Worm (Caenorhabditis elegans) whole organism, L2 larva: Measurements from ENCODE around the gene F21D9.8.

Source experiments
- C34F6.9 ChIP-seq: fragments of 150-350 bp; optimal IDR thresholded peaks from 2 replicates; lab custom pipeline; 2014; ENCODE audit warnings: missing biosample characterization, missing genetic modification characterization
- R02D3.7 ChIP-seq: fragments of 150-350 bp; optimal IDR thresholded peaks from 2 replicates; lab custom pipeline; 2014; ENCODE audit warnings: missing biosample characterization, missing genetic modification characterization
- ZK546.5 ChIP-seq: sonication (generic microtip); optimal IDR thresholded peaks from 2 replicates; lab custom pipeline; 2017; ENCODE audit warnings: missing biosample characterization, missing genetic modification characterization
- aly-2 ChIP-seq: fragments of 150-350 bp; optimal IDR thresholded peaks from 2 replicates; lab custom pipeline; 2014; ENCODE audit warnings: missing biosample characterization, missing genetic modification characterization
- ama-1 ChIP-seq: fragments of 150-350 bp; optimal IDR thresholded peaks from 2 replicates; lab custom pipeline; 2018; ENCODE audit warnings: inconsistent platforms
- blmp-1 ChIP-seq: sonication (generic microtip); optimal IDR thresholded peaks from 2 replicates; lab custom pipeline; 2017; ENCODE audit warnings: missing genetic modification characterization, mild to moderate bottlenecking, missing compliant biosample characterization, antibody characterized with exemption, moderate library complexity; ENCODE audit not compliant: insufficient read depth
- crh-2 ChIP-seq: sonication (generic microtip); optimal IDR thresholded peaks from 2 replicates; lab custom pipeline; 2017; ENCODE audit warnings: missing biosample characterization, missing genetic modification characterization
- dmd-4 ChIP-seq: sonication (generic microtip); optimal IDR thresholded peaks from 2 replicates; lab custom pipeline; 2017; ENCODE audit warnings: missing biosample characterization, missing genetic modification characterization
- elt-1 ChIP-seq: fragments of 150-350 bp; optimal IDR thresholded peaks from 2 replicates; lab custom pipeline; 2014; ENCODE audit warnings: missing biosample characterization, missing genetic modification characterization
- elt-3 ChIP-seq: sonication (generic microtip); optimal IDR thresholded peaks from 2 replicates; lab custom pipeline; 2017; ENCODE audit warnings: missing biosample characterization, missing genetic modification characterization
- fos-1 ChIP-seq: fragments of 150-350 bp; optimal IDR thresholded peaks from 2 replicates; lab custom pipeline; 2014; ENCODE audit warnings: missing biosample characterization, missing genetic modification characterization
- gmeb-1 ChIP-seq: fragments of 150-350 bp; optimal IDR thresholded peaks from 2 replicates; lab custom pipeline; 2014; ENCODE audit warnings: missing biosample characterization, missing genetic modification characterization
- lin-11 ChIP-seq: fragments of 150-350 bp; sonication (generic microtip); optimal IDR thresholded peaks from 2 replicates; lab custom pipeline; 2014; ENCODE audit warnings: missing biosample characterization, missing genetic modification characterization, inconsistent platforms, mixed read lengths
- lin-13 ChIP-seq: fragments of 150-350 bp; optimal IDR thresholded peaks from 2 replicates; lab custom pipeline; 2014; ENCODE audit warnings: missing biosample characterization, missing genetic modification reagents, missing genetic modification characterization
- lsy-2 ChIP-seq, 2 experiments: fragments of 150-350 bp in 1 of 2; sonication (generic microtip) in 1 of 2; optimal IDR thresholded peaks; 2 replicates each; lab custom pipeline; 2014 to 2017; ENCODE audit warnings: missing biosample characterization in 2 of 2, missing genetic modification characterization in 2 of 2
- mbf-1 ChIP-seq: sonication (generic microtip); optimal IDR thresholded peaks from 2 replicates; lab custom pipeline; 2017; ENCODE audit warnings: missing biosample characterization, missing genetic modification characterization
- nhr-10 ChIP-seq: sonication (generic microtip); optimal IDR thresholded peaks from 2 replicates; lab custom pipeline; 2017; ENCODE audit warnings: missing biosample characterization, missing genetic modification characterization
- nhr-129 ChIP-seq: fragments of 150-350 bp; optimal IDR thresholded peaks from 2 replicates; lab custom pipeline; 2014; ENCODE audit warnings: missing biosample characterization, missing genetic modification characterization
- nhr-21 ChIP-seq: fragments of 150-350 bp; optimal IDR thresholded peaks from 2 replicates; lab custom pipeline; 2014; ENCODE audit warnings: missing biosample characterization, missing genetic modification characterization
- nhr-237 ChIP-seq: fragments of 150-350 bp; optimal IDR thresholded peaks from 2 replicates; lab custom pipeline; 2014; ENCODE audit warnings: missing biosample characterization, missing genetic modification characterization
- nhr-25 ChIP-seq: fragments of 150-350 bp; sonication (generic microtip); optimal IDR thresholded peaks from 3 replicates; lab custom pipeline; 2014; ENCODE audit warnings: missing biosample characterization, missing genetic modification characterization
- nhr-6 ChIP-seq: fragments of 150-350 bp; optimal IDR thresholded peaks from 2 replicates; lab custom pipeline; 2014; ENCODE audit warnings: missing biosample characterization, missing genetic modification characterization
- peb-1 ChIP-seq: fragments of 150-350 bp; optimal IDR thresholded peaks from 2 replicates; lab custom pipeline; 2014; ENCODE audit warnings: missing biosample characterization, missing genetic modification characterization
- sma-9 ChIP-seq, 2 experiments: fragments of 150-350 bp in 1 of 2; sonication (generic microtip) in 1 of 2; optimal IDR thresholded peaks; 2 replicates each; lab custom pipeline; 2014 to 2016; ENCODE audit warnings: missing genetic modification characterization in 2 of 2, mild to moderate bottlenecking in 1 of 2, missing biosample characterization in 1 of 2, missing compliant biosample characterization in 1 of 2, missing genetic modification reagents in 1 of 2, moderate library complexity in 1 of 2
- snpc-4 ChIP-seq: fragments of 150-350 bp; optimal IDR thresholded peaks from 2 replicates; lab custom pipeline; 2014; ENCODE audit warnings: missing biosample characterization, missing genetic modification characterization
- unc-55 ChIP-seq: fragments of 150-350 bp; sonication (generic microtip); optimal IDR thresholded peaks from 3 replicates; lab custom pipeline; 2014; ENCODE audit warnings: missing biosample characterization, missing genetic modification reagents, missing genetic modification characterization
- unc-62 ChIP-seq: fragments of 150-350 bp; optimal IDR thresholded peaks from 2 replicates; lab custom pipeline; 2014; ENCODE audit warnings: missing biosample characterization, missing genetic modification reagents, missing genetic modification characterization
- zag-1 ChIP-seq: fragments of 150-350 bp; optimal IDR thresholded peaks from 2 replicates; lab custom pipeline; 2014; ENCODE audit warnings: missing biosample characterization, missing genetic modification characterization
- ztf-1 ChIP-seq: fragments of 200-800 bp; sonication (Bioruptor generic); conservative IDR thresholded peaks from 2 replicates; pipeline ENCODE4 v1.3.6; 2022; ENCODE audit warnings: missing genetic modification characterization, missing compliant biosample characterization
- ztf-11 ChIP-seq: sonication (generic microtip); optimal IDR thresholded peaks from 2 replicates; lab custom pipeline; 2017; ENCODE audit warnings: missing biosample characterization, missing genetic modification characterization

Gene F21D9.8

DNA sequence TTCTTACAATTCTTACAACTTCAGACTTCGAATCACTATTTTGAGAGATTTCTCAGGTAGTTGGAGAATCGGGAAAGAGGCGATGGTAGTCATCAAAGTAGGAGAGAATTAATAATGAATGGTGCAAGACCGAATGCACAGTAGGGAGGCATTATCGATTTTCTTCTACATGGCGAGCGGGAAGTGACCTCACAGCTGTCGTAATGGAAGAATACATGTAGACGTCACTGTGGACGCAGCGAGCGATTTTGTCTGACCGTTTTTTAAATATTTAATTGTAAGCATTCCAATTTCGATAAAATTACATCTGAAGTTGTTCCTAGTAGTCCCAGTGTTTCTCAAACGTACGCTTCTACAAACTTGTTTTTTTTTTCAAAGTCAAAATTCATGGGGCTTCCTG, 29.8 kb upstream of the F21D9.8 start, which contains the start of gene F55C9.11:
Gene F55C9.11, minus strand, starts transcription at position 101 of the 400 bp plus-strand sequence.
- TF ChIP-seq lin-11 (tag; lab: Kevin White, UChicago) (no peak), lin-13 (GFP tag; lab: Kevin White, UChicago) (no peak), ztf-1 (GFP tag; lab: Robert Waterston, UW) (no peak), aly-2 (tag; lab: Kevin White, UChicago) (no peak), nhr-129 (tag; lab: Kevin White, UChicago) (no peak), sma-9 (GFP tag; optimal IDR thresholded peaks at IDR 0.05; lab: Kevin White, UChicago) (no peak), sma-9 (tag; optimal IDR thresholded peaks at IDR 0.05; lab: Kevin White, UChicago) (no peak)
- TF ChIP-seq, all 48 proteins: peak for 0

DNA sequence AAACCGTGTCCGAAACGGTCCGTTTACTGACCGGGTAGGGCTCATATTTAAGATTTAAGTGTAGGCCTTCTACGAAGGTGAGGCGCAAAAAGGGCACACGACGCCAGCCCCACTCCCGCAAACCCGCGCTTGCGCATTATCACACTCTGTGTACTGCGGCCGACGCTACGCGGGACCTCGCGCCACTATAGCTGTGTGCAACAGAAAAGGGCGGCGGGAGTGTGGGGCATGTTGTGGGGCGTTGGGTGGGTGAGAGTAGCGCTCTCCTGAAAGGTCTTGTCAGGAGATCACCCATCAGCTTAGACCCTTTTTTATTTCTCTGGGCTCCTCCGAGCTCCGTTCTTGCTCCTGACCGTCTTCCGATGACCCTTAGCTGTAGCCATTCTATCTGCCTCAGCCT, 28.3 kb upstream of the F21D9.8 start:
- no peak for TF ChIP-seq nhr-25 (tag; lab: Kevin White, UChicago)
- no peak for TF ChIP-seq fos-1
- no peak for TF ChIP-seq nhr-6 (tag; lab: Kevin White, UChicago)
- TF ChIP-seq dmd-4 (tag; lab: Kevin White, UChicago): no peak
- no peak for TF ChIP-seq zag-1
- TF ChIP-seq mbf-1 (tag; lab: Kevin White, UChicago): no peak

DNA sequence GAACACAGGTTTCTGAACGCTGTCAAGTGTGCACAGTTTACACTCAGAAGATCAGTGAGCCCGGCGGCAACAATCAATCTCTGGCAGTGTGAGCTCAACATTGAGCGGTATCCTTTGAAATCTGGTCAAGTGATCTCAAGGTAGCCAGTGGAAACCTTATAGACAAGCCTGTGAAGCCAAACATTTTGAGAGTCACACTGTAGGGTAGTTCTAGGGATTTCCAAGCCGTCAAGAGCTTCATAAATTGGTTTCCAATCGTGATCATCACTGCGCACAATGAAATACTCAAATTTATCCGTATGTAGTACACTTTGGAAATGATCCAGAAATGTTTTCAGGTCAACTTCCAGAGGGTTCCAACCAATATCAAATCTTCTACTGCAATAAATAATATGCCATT, 27.1 kb upstream of the F21D9.8 start, which contains the start of gene F55C9.15:
Gene F55C9.15, minus strand, starts transcription at position 101 of the 400 bp plus-strand sequence.
- TF ChIP-seq dmd-4 (tag; lab: Kevin White, UChicago): no peak
- no peak for TF ChIP-seq nhr-129 (tag; lab: Kevin White, UChicago)
- no peak for TF ChIP-seq mbf-1 (tag; lab: Kevin White, UChicago)
- no peak for TF ChIP-seq snpc-4 (tag; lab: Kevin White, UChicago)
- no peak for TF ChIP-seq lin-13 (GFP tag; lab: Kevin White, UChicago)
- no peak for TF ChIP-seq nhr-25 (tag; lab: Kevin White, UChicago)
- TF ChIP-seq ztf-1 (GFP tag; lab: Robert Waterston, UW): no peak
- TF ChIP-seq ZK546.5 (tag; lab: Kevin White, UChicago): no peak

DNA sequence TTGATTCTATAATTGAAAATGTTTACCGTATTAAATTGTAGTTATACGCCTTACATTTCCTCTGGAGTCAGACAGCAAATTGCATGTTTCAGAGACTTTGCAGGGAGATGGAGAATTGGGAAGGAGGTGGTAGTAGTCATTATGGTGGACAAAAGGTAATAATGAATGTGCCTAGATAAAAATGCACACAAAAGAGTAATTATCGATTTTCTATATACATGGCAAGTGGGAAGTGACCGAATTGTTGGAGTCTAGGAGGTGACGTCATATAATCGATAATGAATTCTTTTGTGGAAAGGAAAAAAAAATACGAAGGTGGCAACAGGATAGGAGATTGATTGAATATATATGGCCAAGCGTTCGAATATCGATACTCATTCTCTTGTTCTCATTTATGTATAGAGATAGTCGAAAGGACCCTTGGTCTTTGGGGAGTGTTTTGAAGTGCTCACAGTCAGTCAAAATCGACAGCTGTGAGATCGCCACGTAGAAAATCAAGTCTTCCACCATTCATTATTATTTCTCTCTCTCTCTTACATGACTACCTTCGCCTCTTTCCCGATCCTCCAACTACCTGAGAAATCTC, 23.9 kb upstream of the F21D9.8 start, which contains the start of the genes fbxb-63 and fbxb-61:
Gene fbxb-63, minus strand, starts transcription at position 142 of the 586 bp plus-strand sequence.
Gene fbxb-61, plus strand, starts transcription at position 536 of the 586 bp plus-strand sequence.
- TF ChIP-seq nhr-10 (no peak), peb-1 (tag; lab: Kevin White, UChicago) (no peak), aly-2 (tag; lab: Kevin White, UChicago) (no peak), lin-11 (tag; lab: Kevin White, UChicago) (no peak), ZK546.5 (tag; lab: Kevin White, UChicago) (no peak), R02D3.7 (no peak), sma-9 (GFP tag; optimal IDR thresholded peaks at IDR 0.05; lab: Kevin White, UChicago) (no peak), sma-9 (tag; optimal IDR thresholded peaks at IDR 0.05; lab: Kevin White, UChicago) (no peak), nhr-25 (tag; lab: Kevin White, UChicago) (no peak), ztf-11 (tag; lab: Kevin White, UChicago) (no peak)

DNA sequence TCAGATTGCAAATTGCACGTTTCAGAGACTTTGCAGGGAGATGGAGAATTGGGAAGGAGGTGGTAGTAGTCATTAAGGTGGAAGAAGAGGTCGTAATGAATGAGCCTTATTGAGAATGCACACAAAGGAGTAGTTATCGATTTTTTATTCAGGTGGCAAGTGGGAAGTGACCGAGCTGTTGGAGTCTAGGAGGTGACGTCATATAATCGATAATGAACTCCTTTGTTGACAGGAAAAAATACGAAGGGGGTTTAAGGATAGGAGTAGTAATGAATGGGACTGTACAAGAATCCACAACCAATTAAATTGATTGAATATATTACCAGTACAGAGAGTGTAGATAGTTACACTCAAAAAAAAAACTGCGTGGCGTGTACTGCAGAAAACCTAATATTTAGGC, 22.1 kb upstream of the F21D9.8 start, which contains the start of gene fbxb-62:
Gene fbxb-62, minus strand, starts transcription at position 101 of the 400 bp plus-strand sequence.
- TF ChIP-seq nhr-237: no peak
- no peak for TF ChIP-seq nhr-6 (tag; lab: Kevin White, UChicago)
- no peak for TF ChIP-seq elt-1 (tag; lab: Kevin White, UChicago)
- no peak for TF ChIP-seq nhr-129 (tag; lab: Kevin White, UChicago)
- no peak for TF ChIP-seq lsy-2 (tag; optimal IDR thresholded peaks at IDR 0.05; lab: Kevin White, UChicago)
- TF ChIP-seq crh-2 (tag; lab: Kevin White, UChicago): no peak
- no peak for TF ChIP-seq unc-62
- no peak for TF ChIP-seq ama-1 (lab: Kevin White, UChicago)
- TF ChIP-seq gmeb-1 (tag; lab: Kevin White, UChicago): no peak
- no peak for TF ChIP-seq peb-1 (tag; lab: Kevin White, UChicago)
- TF ChIP-seq nhr-21: no peak

DNA sequence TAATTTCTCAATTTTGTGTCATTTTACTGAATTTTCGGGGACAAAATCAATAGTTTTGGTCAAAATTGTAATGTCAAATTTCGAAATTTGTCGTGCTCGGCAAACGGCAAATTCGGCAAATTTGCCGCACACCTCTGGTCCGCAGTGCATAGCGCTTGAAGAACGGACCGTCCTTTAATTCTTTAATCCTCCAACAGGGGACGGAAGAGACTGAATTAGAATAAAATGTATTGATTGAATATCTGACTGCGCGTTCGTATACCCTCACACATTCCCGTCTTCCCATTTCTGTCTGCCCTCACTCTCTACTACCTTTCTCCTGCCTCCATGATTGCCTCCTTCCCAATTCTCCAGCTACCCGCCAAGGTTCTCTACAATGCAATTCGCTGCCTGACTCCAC, 19.5 kb upstream of the F21D9.8 start, which contains the start of gene F55C9.14:
Gene F55C9.14, plus strand, starts transcription at position 301 of the 400 bp plus-strand sequence.
- TF ChIP-seq ztf-11 (tag; lab: Kevin White, UChicago) (no peak), nhr-10 (no peak), nhr-6 (tag; lab: Kevin White, UChicago) (no peak), C34F6.9 (tag; lab: Kevin White, UChicago) (no peak), elt-3 (tag; lab: Kevin White, UChicago) (no peak), lin-13 (GFP tag; lab: Kevin White, UChicago) (no peak), blmp-1 (tag; lab: Kevin White, UChicago) (no peak), nhr-21 (no peak), unc-55 (GFP tag; lab: Kevin White, UChicago) (no peak), sma-9 (GFP tag; optimal IDR thresholded peaks at IDR 0.05; lab: Kevin White, UChicago) (no peak), sma-9 (tag; optimal IDR thresholded peaks at IDR 0.05; lab: Kevin White, UChicago) (no peak)
